Worm (Caenorhabditis elegans) whole organism, L4 larva: ENCODE measurements around the gene F44D12.10.

Experiments
- F10B5.3 ChIP-seq: sonication (generic microtip); optimal IDR thresholded peaks from 2 replicates; lab custom pipeline; 2016; ENCODE audit warnings: mild to moderate bottlenecking, missing genetic modification characterization, missing compliant biosample characterization
- ceh-28 ChIP-seq: fragments of 150-350 bp; optimal IDR thresholded peaks from 2 replicates; lab custom pipeline; 2014; ENCODE audit warnings: missing biosample characterization, missing genetic modification reagents, missing genetic modification characterization
- hif-1 ChIP-seq, 2 experiments: sonication (generic microtip); optimal IDR thresholded peaks; 2 replicates each; lab custom pipeline; 2016 to 2017; ENCODE audit warnings: missing compliant biosample characterization in 2 of 2, missing genetic modification characterization in 2 of 2, missing genetic modification reagents in 2 of 2, missing genotype in 2 of 2, mild to moderate bottlenecking in 1 of 2
- nhr-11 ChIP-seq: fragments of 150-350 bp; optimal IDR thresholded peaks from 2 replicates; lab custom pipeline; 2014; ENCODE audit warnings: missing biosample characterization, missing genetic modification characterization
- nhr-237 ChIP-seq: sonication (generic microtip); optimal IDR thresholded peaks from 2 replicates; lab custom pipeline; 2017; ENCODE audit warnings: missing biosample characterization, missing genetic modification characterization
- nhr-28 ChIP-seq: fragments of 150-350 bp; optimal IDR thresholded peaks from 2 replicates; lab custom pipeline; 2014; ENCODE audit warnings: missing biosample characterization, missing genetic modification characterization
- nhr-48 ChIP-seq: sonication (generic microtip); optimal IDR thresholded peaks from 2 replicates; lab custom pipeline; 2016; ENCODE audit warnings: mild to moderate bottlenecking, missing genetic modification characterization, missing compliant biosample characterization

DNA sequence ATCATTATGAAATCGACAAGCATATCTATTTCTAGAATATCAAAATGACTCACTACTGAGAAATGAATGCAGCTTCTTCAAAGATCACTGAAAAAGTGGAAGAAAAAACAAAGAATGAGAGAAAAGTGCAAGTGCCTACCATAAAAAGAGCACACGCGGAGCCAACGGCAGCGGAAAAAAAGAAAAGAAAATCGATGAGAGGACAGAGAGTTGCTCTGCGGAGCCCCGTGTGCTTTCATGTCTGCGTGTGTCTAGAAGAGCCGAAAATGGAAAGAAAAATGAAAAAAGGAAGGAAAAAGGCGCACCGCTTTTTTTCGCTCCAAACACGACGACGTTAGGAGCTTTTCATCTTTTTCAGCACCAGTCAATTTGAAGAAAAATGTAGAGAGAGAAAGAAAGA, 25.9 kb upstream of the F44D12.10 start, which contains the start of gene ipla-7:
- TF ChIP-seq F10B5.3 (tag; lab: Kevin White, UChicago) (no peak), ceh-28 (tag; lab: Kevin White, UChicago) (no peak), nhr-11 (tag; lab: Kevin White, UChicago) (no peak), nhr-48 (tag; lab: Kevin White, UChicago) (no peak), nhr-28 (no peak), hif-1 (tag; optimal IDR thresholded peaks at IDR 0.05; lab: Kevin White, UChicago) (no peak), nhr-237 (no peak)
